Fruit fly (Drosophila melanogaster) whole organism, embryonic: ENCODE results near the gene CG2247.
A peak's percentile ranks its signal among the peaks of the same experiment; 100 is the strongest.

Experiments
- Antp ChIP-seq: fragments of 200-800 bp; sonication (Bioruptor generic); optimal IDR thresholded peaks from 3 replicates; lab custom pipeline; 2016; ENCODE audit warnings: missing biosample characterization, missing genetic modification characterization
- BtbVII ChIP-seq: fragments of 200-800 bp; sonication (Bioruptor generic); optimal IDR thresholded peaks from 3 replicates; lab custom pipeline; 2017; ENCODE audit warnings: missing biosample characterization, mild to moderate bottlenecking, missing genetic modification characterization
- CG10147 ChIP-seq: fragments of 200-800 bp; sonication (Bioruptor generic); optimal IDR thresholded peaks from 2 replicates; lab custom pipeline; 2019; ENCODE audit warnings: missing biosample characterization, mild to moderate bottlenecking, missing genetic modification characterization, moderate library complexity
- CG10543 ChIP-seq: fragments of 200-800 bp; sonication (Bioruptor generic); optimal IDR thresholded peaks from 3 replicates; lab custom pipeline; 2017; ENCODE audit warnings: missing biosample characterization, mild to moderate bottlenecking, missing genetic modification characterization, moderate library complexity
- CG10565 ChIP-seq: fragments of 200-800 bp; sonication (Bioruptor generic); optimal IDR thresholded peaks from 3 replicates; lab custom pipeline; 2016; ENCODE audit warnings: missing biosample characterization, mild to moderate bottlenecking, missing genetic modification characterization
- CG11504 ChIP-seq: fragments of 200-800 bp; sonication (Bioruptor generic); optimal IDR thresholded peaks from 3 replicates; lab custom pipeline; 2019; ENCODE audit warnings: missing biosample characterization, mild to moderate bottlenecking, missing genetic modification characterization, moderate library complexity
- CG13775 ChIP-seq: fragments of 200-800 bp; sonication (Bioruptor generic); optimal IDR thresholded peaks from 3 replicates; lab custom pipeline; 2017; ENCODE audit warnings: missing biosample characterization, mild to moderate bottlenecking, missing genetic modification characterization
- CG15696 ChIP-seq: fragments of 200-800 bp; sonication (Bioruptor generic); optimal IDR thresholded peaks from 2 replicates; lab custom pipeline; 2019; ENCODE audit warnings: missing biosample characterization, mild to moderate bottlenecking, missing genetic modification characterization, moderate library complexity
- CG17328 ChIP-seq: fragments of 200-800 bp; sonication (Bioruptor generic); IDR thresholded peaks from 2 replicates; pipeline ENCODE4 v1.3.6; 2022; ENCODE audit warnings: missing biosample characterization, missing genetic modification characterization
- CG17361 ChIP-seq: fragments of 200-800 bp; sonication (Bioruptor generic); IDR thresholded peaks from 3 replicates; pipeline ENCODE4 v1.3.6; 2022; ENCODE audit warnings: missing biosample characterization, missing genetic modification characterization
- CG1792 ChIP-seq: fragments of 200-800 bp; sonication (Bioruptor generic); optimal IDR thresholded peaks from 2 replicates; lab custom pipeline; 2016; ENCODE audit warnings: missing biosample characterization, missing genetic modification characterization
- CG18262 ChIP-seq: fragments of 200-800 bp; optimal IDR thresholded peaks from 3 replicates; lab custom pipeline; 2019; ENCODE audit warnings: missing biosample characterization, mild to moderate bottlenecking, missing genetic modification characterization, moderate library complexity
- CG18599 ChIP-seq: fragments of 200-800 bp; sonication (Bioruptor generic); optimal IDR thresholded peaks from 3 replicates; lab custom pipeline; 2017; ENCODE audit warnings: missing biosample characterization, missing genetic modification characterization, mild to moderate bottlenecking, moderate library complexity, missing genetic modification reagents
- CG2678 ChIP-seq: fragments of 200-800 bp; sonication (Bioruptor generic); optimal IDR thresholded peaks from 3 replicates; lab custom pipeline; 2019; ENCODE audit warnings: missing biosample characterization, mild to moderate bottlenecking, missing genetic modification characterization, moderate library complexity
- CG34224 ChIP-seq: fragments of 200-800 bp; sonication (Bioruptor generic); IDR thresholded peaks from 3 replicates; pipeline ENCODE4 v1.3.6; 2022; ENCODE audit warnings: missing biosample characterization, missing genetic modification characterization; ENCODE audit not compliant: partially characterized antibody
- CG8089 ChIP-seq: fragments of 200-800 bp; sonication (Bioruptor generic); optimal IDR thresholded peaks from 3 replicates; lab custom pipeline; 2016; ENCODE audit warnings: missing biosample characterization, missing genetic modification characterization
- CG8478 ChIP-seq: fragments of >200 bp; optimal IDR thresholded peaks from 2 replicates; lab custom pipeline; 2018
- CG8944 ChIP-seq: fragments of 200-800 bp; sonication (Bioruptor generic); optimal IDR thresholded peaks from 3 replicates; lab custom pipeline; 2016; ENCODE audit warnings: missing biosample characterization, missing genetic modification characterization
- CG9817 ChIP-seq: fragments of 200-800 bp; sonication (Bioruptor generic); optimal IDR thresholded peaks from 2 replicates; lab custom pipeline; 2018; ENCODE audit warnings: missing biosample characterization, mild to moderate bottlenecking, missing genetic modification characterization, moderate library complexity
- CG9876 ChIP-seq: fragments of 200-800 bp; sonication (Bioruptor generic); optimal IDR thresholded peaks from 2 replicates; lab custom pipeline; 2016; ENCODE audit warnings: missing biosample characterization, missing genetic modification characterization
- CTCF ChIP-seq: fragments of 200-800 bp; sonication (Bioruptor generic); optimal IDR thresholded peaks from 2 replicates; lab custom pipeline; 2017; ENCODE audit warnings: missing biosample characterization, mild to moderate bottlenecking, missing genetic modification characterization, moderate library complexity
- Camta ChIP-seq: fragments of 200-800 bp; sonication (Bioruptor generic); optimal IDR thresholded peaks from 2 replicates; lab custom pipeline; 2016; ENCODE audit warnings: missing biosample characterization, missing genetic modification characterization
- Dp ChIP-seq: fragments of 200-800 bp; sonication (Bioruptor generic); optimal IDR thresholded peaks from 2 replicates; lab custom pipeline; 2018; ENCODE audit warnings: missing biosample characterization, mild to moderate bottlenecking, missing genetic modification characterization, moderate library complexity
- Eip74EF ChIP-seq, 2 experiments: fragments of 200-800 bp in 1 of 2; fragments of >200 bp in 1 of 2; sonication (Bioruptor generic) in 1 of 2; optimal IDR thresholded peaks; 2 replicates each; lab custom pipeline; 2017 to 2019; ENCODE audit warnings: missing biosample characterization in 2 of 2, missing genetic modification characterization in 2 of 2, mild to moderate bottlenecking in 1 of 2, moderate library complexity in 1 of 2
- Fer2 ChIP-seq: fragments of 200-800 bp; sonication (Bioruptor generic); optimal IDR thresholded peaks from 2 replicates; lab custom pipeline; 2018; ENCODE audit warnings: missing biosample characterization, mild to moderate bottlenecking, missing genetic modification characterization, moderate library complexity
- Fer3 ChIP-seq: fragments of 200-800 bp; sonication (Bioruptor generic); optimal IDR thresholded peaks from 2 replicates; lab custom pipeline; 2018; ENCODE audit warnings: missing biosample characterization, mild to moderate bottlenecking, missing genetic modification characterization, moderate library complexity
- HLH3B ChIP-seq: fragments of 200-800 bp; sonication (Bioruptor generic); IDR thresholded peaks from 2 replicates; pipeline ENCODE4 v1.3.6; 2022; ENCODE audit warnings: missing biosample characterization, missing genetic modification characterization
- Hey ChIP-seq: fragments of 200-800 bp; sonication (Bioruptor generic); optimal IDR thresholded peaks from 3 replicates; lab custom pipeline; 2018; ENCODE audit warnings: missing biosample characterization, mild to moderate bottlenecking, missing genetic modification characterization
- Hmr ChIP-seq: fragments of 200-800 bp; sonication (Bioruptor generic); optimal IDR thresholded peaks from 3 replicates; lab custom pipeline; 2017; ENCODE audit warnings: mild to moderate bottlenecking, missing biosample characterization, missing genetic modification reagents, missing genetic modification characterization
- Oli ChIP-seq: fragments of 200-800 bp; sonication (Bioruptor generic); optimal IDR thresholded peaks from 2 replicates; lab custom pipeline; 2018; ENCODE audit warnings: missing biosample characterization, mild to moderate bottlenecking, missing genetic modification characterization, moderate library complexity
- Ptx1 ChIP-seq: fragments of 200-800 bp; sonication (Bioruptor generic); IDR thresholded peaks from 2 replicates; pipeline ENCODE4 v1.3.6; 2022; ENCODE audit warnings: missing biosample characterization, missing genetic modification characterization
- Sry-δ ChIP-seq: fragments of 200-800 bp; sonication (Bioruptor generic); optimal IDR thresholded peaks from 2 replicates; lab custom pipeline; 2016; ENCODE audit warnings: missing biosample characterization, missing genetic modification characterization
- Stat92E ChIP-seq, 3 experiments: fragments of >200 bp in 2 of 3; fragments of 200-800 bp in 1 of 3; sonication (Bioruptor generic) in 1 of 3; optimal IDR thresholded peaks; 2 replicates each; lab custom pipeline; 2017 to 2019; ENCODE audit warnings: missing biosample characterization in 3 of 3, missing genetic modification characterization in 3 of 3, mild to moderate bottlenecking in 1 of 3, moderate library complexity in 1 of 3
- abd-A ChIP-seq: fragments of 200-800 bp; sonication (Bioruptor generic); optimal IDR thresholded peaks from 3 replicates; lab custom pipeline; 2019; ENCODE audit warnings: missing biosample characterization, mild to moderate bottlenecking, missing genetic modification characterization, moderate library complexity
- ac ChIP-seq: fragments of 200-800 bp; sonication (Bioruptor generic); optimal IDR thresholded peaks from 3 replicates; lab custom pipeline; 2017; ENCODE audit warnings: missing biosample characterization, mild to moderate bottlenecking, missing genetic modification characterization
- ara ChIP-seq: fragments of 200-800 bp; sonication (Bioruptor generic); IDR thresholded peaks from 2 replicates; pipeline ENCODE4 v1.3.6; 2022; ENCODE audit warnings: missing biosample characterization, missing genetic modification characterization
- ash1 ChIP-seq: fragments of 200-800 bp; sonication (Bioruptor generic); optimal IDR thresholded peaks from 2 replicates; lab custom pipeline; 2018; ENCODE audit warnings: missing biosample characterization, mild to moderate bottlenecking, missing genetic modification characterization
- bab2 ChIP-seq: fragments of 200-800 bp; sonication (Bioruptor generic); optimal IDR thresholded peaks from 2 replicates; lab custom pipeline; 2016; ENCODE audit warnings: missing biosample characterization, missing genetic modification characterization
- cad ChIP-seq: fragments of >200 bp; optimal IDR thresholded peaks from 2 replicates; lab custom pipeline; 2017; ENCODE audit warnings: missing biosample characterization, missing genetic modification characterization
- cwo ChIP-seq: fragments of 200-800 bp; sonication (Bioruptor generic); optimal IDR thresholded peaks from 3 replicates; lab custom pipeline; 2017; ENCODE audit warnings: missing biosample characterization, missing genetic modification characterization, mild to moderate bottlenecking, moderate library complexity, missing genetic modification reagents
- kay ChIP-seq: fragments of 200-800 bp; sonication (Bioruptor generic); optimal IDR thresholded peaks from 2 replicates; lab custom pipeline; 2016; ENCODE audit warnings: missing biosample characterization, missing genetic modification characterization
- otp ChIP-seq: fragments of 200-800 bp; sonication (Bioruptor generic); IDR thresholded peaks from 3 replicates; pipeline ENCODE4, ENCODE4 v1.3.6; 2022; ENCODE audit warnings: missing biosample characterization, missing genetic modification characterization
- sc ChIP-seq, 3 experiments: fragments of >200 bp in 2 of 3; fragments of 200-800 bp in 1 of 3; sonication (Bioruptor generic) in 1 of 3; optimal IDR thresholded peaks; 2 replicates in 2 of 3; 3 replicates in 1 of 3; lab custom pipeline; 2017; ENCODE audit warnings: mild to moderate bottlenecking in 1 of 3, missing biosample characterization in 1 of 3, missing genetic modification characterization in 1 of 3, missing genetic modification reagents in 1 of 3
- schlank ChIP-seq: fragments of 200-800 bp; sonication (Bioruptor generic); optimal IDR thresholded peaks from 2 replicates; lab custom pipeline; 2018; ENCODE audit warnings: missing biosample characterization, mild to moderate bottlenecking, missing genetic modification characterization
- seq ChIP-seq: fragments of 200-800 bp; sonication (Bioruptor generic); IDR thresholded peaks from 2 replicates; pipeline ENCODE4 v1.3.6; 2022; ENCODE audit warnings: missing biosample characterization, missing genetic modification characterization
- sr ChIP-seq: fragments of 200-800 bp; sonication (Bioruptor generic); IDR thresholded peaks from 3 replicates; pipeline ENCODE4 v1.3.6; 2022; ENCODE audit warnings: missing biosample characterization, missing genetic modification characterization
- tap ChIP-seq: fragments of 200-800 bp; optimal IDR thresholded peaks from 3 replicates; lab custom pipeline; 2019; ENCODE audit warnings: missing biosample characterization, mild to moderate bottlenecking, missing genetic modification characterization, moderate library complexity
- trh ChIP-seq: fragments of 200-800 bp; sonication (Bioruptor generic); optimal IDR thresholded peaks from 2 replicates; lab custom pipeline; 2016; ENCODE audit warnings: missing biosample characterization, missing genetic modification characterization
- usp ChIP-seq: fragments of >200 bp; optimal IDR thresholded peaks from 2 replicates; lab custom pipeline; 2017; ENCODE audit warnings: missing biosample characterization, missing genetic modification characterization
- vfl ChIP-seq: fragments of 200-800 bp; sonication (Bioruptor generic); optimal IDR thresholded peaks from 2 replicates; lab custom pipeline; 2016; ENCODE audit warnings: missing biosample characterization, missing genetic modification characterization
- z ChIP-seq: fragments of 200-800 bp; sonication (Bioruptor generic); IDR thresholded peaks from 3 replicates; pipeline ENCODE4 v1.3.6; 2022; ENCODE audit warnings: missing biosample characterization, missing genetic modification characterization

The CG2247 gene

DNA sequence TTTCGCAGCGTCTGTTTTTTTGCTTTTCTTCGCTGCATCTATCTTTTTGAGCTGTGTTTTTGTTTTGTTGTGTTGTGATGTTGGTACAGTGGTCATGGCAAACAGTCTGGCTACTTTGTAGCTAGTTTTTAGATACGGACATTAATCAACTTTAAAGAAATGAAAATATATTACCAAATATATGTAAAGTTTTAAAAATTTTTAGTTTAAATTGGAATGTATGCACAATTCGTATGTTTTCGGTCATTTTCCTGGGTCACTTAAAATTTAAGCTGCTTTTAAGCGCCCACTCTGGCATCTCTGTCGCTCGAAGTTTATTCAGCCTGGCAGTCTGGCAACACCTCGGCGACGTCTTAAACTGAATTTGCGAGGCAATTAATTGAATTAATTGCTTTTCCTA lies 34.9 kb downstream of the CG2247 start, which contains the start of gene CG11695 (continued):
- TF ChIP-seq CG15696 (tag; lab: Kevin White, UChicago) (peak; percentile 73), bab2 (GFP tag; lab: Kevin White, UChicago) (peak; percentile 40), Oli (tag; lab: Kevin White, UChicago) (peak; percentile 57), Stat92E (GFP tag; optimal IDR thresholded peaks at IDR 0.05; lab: Kevin White, UChicago) (no peak), CG34224 (GFP tag; lab: Robert Waterston, UW) (no peak), CG11504 (tag; lab: Kevin White, UChicago) (peak; percentile 76), ac (GFP tag; lab: Kevin White, UChicago) (no peak), Ptx1 (GFP tag; lab: Robert Waterston, UW) (peak; percentile 70), seq (GFP tag; lab: Robert Waterston, UW) (no peak), z (GFP tag; lab: Robert Waterston, UW) (no peak), CG8089 (GFP tag; lab: Kevin White, UChicago) (no peak), ash1 (GFP tag; lab: Kevin White, UChicago) (no peak), Fer2 (tag; lab: Kevin White, UChicago) (peak; percentile 47), CG8944 (no peak), Hey (tag; lab: Kevin White, UChicago) (no peak), CG10565 (no peak), Antp (peak; percentile 50), CG9876 (peak; percentile 0), CG10147 (peak; percentile 71), Eip74EF (GFP tag; optimal IDR thresholded peaks at IDR 0.05; lab: Kevin White, UChicago) (no peak), usp (GFP tag; lab: Kevin White, UChicago) (no peak), CG18262 (tag; lab: Kevin White, UChicago) (peak; percentile 62), CG17328 (GFP tag; lab: Robert Waterston, UW) (0 out of 2 replicates have a peak, but pooled peaks have one; percentile 42), Sry-δ (GFP tag; lab: Kevin White, UChicago) (peak; percentile 26), Dp (GFP tag; lab: Kevin White, UChicago) (peak; percentile 22), CG13775 (peak; percentile 65), cad (GFP tag; lab: Kevin White, UChicago) (no peak), CG17361 (GFP tag; lab: Robert Waterston, UW) (peak; percentile 69), tap (tag; lab: Kevin White, UChicago) (peak; percentile 15), CG9817 (tag; lab: Kevin White, UChicago) (peak; percentile 81), abd-A (tag; lab: Kevin White, UChicago) (no peak), ara (GFP tag; lab: Robert Waterston, UW) (no peak), Fer3 (tag; lab: Kevin White, UChicago) (peak; percentile 72), Camta (peak; percentile 29), CG18599 (peak; percentile 75), cwo (peak; percentile 19), HLH3B (GFP tag; lab: Robert Waterston, UW) (peak; percentile 37; the same call in 1 of the 2 replicates), CG2678 (tag; lab: Kevin White, UChicago) (peak; percentile 75), CG10543 (GFP tag; lab: Kevin White, UChicago) (peak; percentile 72), CG8478 (lab: Kevin White, UChicago) (no peak), CG1792 (GFP tag; lab: Kevin White, UChicago) (no peak), Hmr (GFP tag; lab: Kevin White, UChicago) (peak; percentile 62), CTCF (no peak), sc (optimal IDR thresholded peaks at IDR 0.05; lab: Kevin White, UChicago) (no peak), sc (GFP tag; optimal IDR thresholded peaks at IDR 0.05; lab: Kevin White, UChicago) (no peak), schlank (tag; lab: Kevin White, UChicago) (peak; percentile 36), otp (GFP tag; lab: Robert Waterston, UW) (no peak), BtbVII (GFP tag; lab: Kevin White, UChicago) (peak; percentile 16), sr (no peak), kay (GFP tag; lab: Kevin White, UChicago) (peak; percentile 12), trh (GFP tag; lab: Kevin White, UChicago) (peak; percentile 35), vfl (GFP tag; lab: Kevin White, UChicago) (no peak)
